Fruit fly (Drosophila melanogaster) whole organism, embryonic: ENCODE data around the gene Dpm1.

Experiments used
- Asciz ChIP-seq: fragments of 200-800 bp; sonication (Bioruptor generic); optimal IDR thresholded peaks from 2 replicates; lab custom pipeline; 2017; ENCODE audit warnings: missing biosample characterization, mild to moderate bottlenecking, missing genetic modification characterization, missing genetic modification reagents
- Bgb ChIP-seq: fragments of 200-800 bp; sonication (Bioruptor generic); IDR thresholded peaks from 2 replicates; pipeline ENCODE4 v1.3.6; 2022; ENCODE audit warnings: missing biosample characterization, missing genetic modification characterization; ENCODE audit not compliant: partially characterized antibody
- CG10267 ChIP-seq: fragments of 200-800 bp; sonication (Bioruptor generic); optimal IDR thresholded peaks from 2 replicates; lab custom pipeline; 2018; ENCODE audit warnings: missing biosample characterization, mild to moderate bottlenecking, missing genetic modification characterization, moderate library complexity
- CG12104 ChIP-seq: fragments of 200-800 bp; sonication (Bioruptor generic); optimal IDR thresholded peaks from 3 replicates; lab custom pipeline; 2016; ENCODE audit warnings: missing biosample characterization, missing genetic modification characterization
- CG13287 ChIP-seq: fragments of 200-800 bp; sonication (Bioruptor generic); IDR thresholded peaks from 2 replicates; pipeline ENCODE4 v1.3.6; 2022; ENCODE audit warnings: missing biosample characterization, missing genetic modification characterization; ENCODE audit not compliant: partially characterized antibody
- CG14014 ChIP-seq: fragments of 200-800 bp; sonication (Bioruptor generic); IDR thresholded peaks from 2 replicates; pipeline ENCODE4 v1.3.6; 2022; ENCODE audit warnings: missing biosample characterization, missing genetic modification characterization
- CG15514 ChIP-seq: fragments of 200-800 bp; sonication (Bioruptor generic); optimal IDR thresholded peaks from 3 replicates; lab custom pipeline; 2017; ENCODE audit warnings: missing biosample characterization, missing genetic modification characterization, mild to moderate bottlenecking, moderate library complexity, missing genetic modification reagents
- CG1603 ChIP-seq: fragments of 200-800 bp; sonication (Bioruptor generic); optimal IDR thresholded peaks from 2 replicates; lab custom pipeline; 2019; ENCODE audit warnings: missing biosample characterization, mild to moderate bottlenecking, missing genetic modification characterization, moderate library complexity
- CG16815 ChIP-seq: fragments of 200-800 bp; sonication (Bioruptor generic); optimal IDR thresholded peaks from 3 replicates; lab custom pipeline; 2017; ENCODE audit warnings: missing biosample characterization, mild to moderate bottlenecking, missing genetic modification characterization
- CG17829 ChIP-seq: fragments of 200-800 bp; optimal IDR thresholded peaks from 2 replicates; lab custom pipeline; 2019; ENCODE audit warnings: missing biosample characterization, mild to moderate bottlenecking, missing genetic modification characterization, moderate library complexity
- CG18011 ChIP-seq: fragments of 200-800 bp; sonication (Bioruptor generic); optimal IDR thresholded peaks from 2 replicates; lab custom pipeline; 2017; ENCODE audit warnings: missing biosample characterization, missing genetic modification characterization, mild to moderate bottlenecking, moderate library complexity, missing genotype
- CG30403 ChIP-seq: fragments of 200-800 bp; sonication (Bioruptor generic); optimal IDR thresholded peaks from 3 replicates; lab custom pipeline; 2016; ENCODE audit warnings: missing biosample characterization, missing genetic modification characterization
- CG3163 ChIP-seq: fragments of 200-800 bp; sonication (Bioruptor generic); optimal IDR thresholded peaks from 3 replicates; lab custom pipeline; 2016; ENCODE audit warnings: missing biosample characterization, missing genetic modification characterization
- CG4617 ChIP-seq: fragments of 200-800 bp; sonication (Bioruptor generic); optimal IDR thresholded peaks from 3 replicates; lab custom pipeline; 2016; ENCODE audit warnings: missing biosample characterization, missing genetic modification characterization, borderline replicate concordance
- CG7745 ChIP-seq: fragments of 200-800 bp; sonication (Bioruptor generic); optimal IDR thresholded peaks from 2 replicates; lab custom pipeline; 2018; ENCODE audit warnings: missing biosample characterization, mild to moderate bottlenecking, missing genetic modification characterization, moderate library complexity
- CG7928 ChIP-seq: fragments of 200-800 bp; sonication (Bioruptor generic); optimal IDR thresholded peaks from 2 replicates; lab custom pipeline; 2017; ENCODE audit warnings: missing biosample characterization, mild to moderate bottlenecking, missing genetic modification characterization
- CG7963 ChIP-seq: fragments of 200-800 bp; sonication (Bioruptor generic); IDR thresholded peaks from 3 replicates; pipeline ENCODE4 v1.3.6; 2022; ENCODE audit warnings: missing biosample characterization, missing genetic modification characterization; ENCODE audit not compliant: partially characterized antibody
- CG8290 ChIP-seq, 3 experiments: fragments of 200-800 bp; sonication (Bioruptor generic); optimal IDR thresholded peaks; 2 replicates each; lab custom pipeline; 2016 to 2019; ENCODE audit warnings: missing biosample characterization in 3 of 3, missing genetic modification characterization in 3 of 3, mild to moderate bottlenecking in 2 of 3, moderate library complexity in 1 of 3
- Dad ChIP-seq: fragments of 200-800 bp; sonication (Bioruptor generic); optimal IDR thresholded peaks from 3 replicates; lab custom pipeline; 2016; ENCODE audit warnings: missing biosample characterization, missing genetic modification characterization
- Dll ChIP-seq: fragments of 200-800 bp; sonication (Bioruptor generic); IDR thresholded peaks from 4 replicates; pipeline ENCODE4 v1.3.6; 2022; ENCODE audit warnings: missing biosample characterization, missing genetic modification characterization; ENCODE audit not compliant: partially characterized antibody
- MTF-1 ChIP-seq: fragments of 200-800 bp; sonication (Bioruptor generic); optimal IDR thresholded peaks from 2 replicates; lab custom pipeline; 2018; ENCODE audit warnings: missing biosample characterization, mild to moderate bottlenecking, missing genetic modification characterization, borderline replicate concordance
- Myb ChIP-seq: fragments of 200-800 bp; sonication (Bioruptor generic); optimal IDR thresholded peaks from 2 replicates; lab custom pipeline; 2016; ENCODE audit warnings: missing biosample characterization, missing genetic modification characterization
- Xbp1 ChIP-seq: fragments of 200-800 bp; sonication (Bioruptor generic); optimal IDR thresholded peaks from 3 replicates; lab custom pipeline; 2016; ENCODE audit warnings: missing biosample characterization, mild to moderate bottlenecking, missing genetic modification characterization
- YL-1 ChIP-seq: fragments of 200-800 bp; sonication (Bioruptor generic); optimal IDR thresholded peaks from 3 replicates; lab custom pipeline; 2017; ENCODE audit warnings: missing biosample characterization, mild to moderate bottlenecking, missing genetic modification characterization
- ap ChIP-seq: fragments of 200-800 bp; sonication (Bioruptor generic); IDR thresholded peaks from 2 replicates; pipeline ENCODE4 v1.3.6; 2022; ENCODE audit warnings: missing biosample characterization, missing genetic modification characterization
- cwo ChIP-seq: fragments of 200-800 bp; sonication (Bioruptor generic); optimal IDR thresholded peaks from 3 replicates; lab custom pipeline; 2017; ENCODE audit warnings: missing biosample characterization, missing genetic modification characterization, mild to moderate bottlenecking, moderate library complexity, missing genetic modification reagents
- dimm ChIP-seq: fragments of 200-800 bp; sonication (Bioruptor generic); IDR thresholded peaks from 2 replicates; pipeline ENCODE4 v1.3.6; 2022; ENCODE audit warnings: missing biosample characterization, missing genetic modification characterization
- dmrt11E ChIP-seq: fragments of 200-800 bp; sonication (Bioruptor generic); optimal IDR thresholded peaks from 3 replicates; lab custom pipeline; 2018; ENCODE audit warnings: missing biosample characterization, mild to moderate bottlenecking, missing genetic modification characterization, moderate library complexity
- grau ChIP-seq: fragments of 200-800 bp; optimal IDR thresholded peaks from 3 replicates; lab custom pipeline; 2019; ENCODE audit warnings: missing biosample characterization, mild to moderate bottlenecking, missing genetic modification characterization, moderate library complexity
- insv ChIP-seq, 2 experiments: fragments of 200-800 bp; sonication (Bioruptor generic); optimal IDR thresholded peaks; 3 replicates each; lab custom pipeline; 2016 to 2018; ENCODE audit warnings: missing biosample characterization in 2 of 2, missing genetic modification characterization in 2 of 2
- ken ChIP-seq: fragments of 200-800 bp; sonication (Bioruptor generic); IDR thresholded peaks from 3 replicates; pipeline ENCODE4 v1.3.6; 2022; ENCODE audit warnings: missing biosample characterization, missing genetic modification characterization
- maf-S ChIP-seq: fragments of 200-800 bp; sonication (Bioruptor generic); optimal IDR thresholded peaks from 2 replicates; lab custom pipeline; 2016; ENCODE audit warnings: missing biosample characterization, missing genetic modification characterization
- onecut ChIP-seq: fragments of 200-800 bp; sonication (Bioruptor generic); IDR thresholded peaks from 2 replicates; pipeline ENCODE4 v1.3.6; 2022; ENCODE audit warnings: missing biosample characterization, missing genetic modification characterization
- org-1 ChIP-seq: fragments of 200-800 bp; sonication (Bioruptor generic); optimal IDR thresholded peaks from 2 replicates; lab custom pipeline; 2017; ENCODE audit warnings: missing biosample characterization, missing genetic modification characterization
- pb ChIP-seq: fragments of 200-800 bp; sonication (Bioruptor generic); optimal IDR thresholded peaks from 3 replicates; lab custom pipeline; 2016; ENCODE audit warnings: missing biosample characterization, missing genetic modification characterization
- pfk ChIP-seq: fragments of 200-800 bp; sonication (Bioruptor generic); optimal IDR thresholded peaks from 2 replicates; lab custom pipeline; 2018; ENCODE audit warnings: missing biosample characterization, mild to moderate bottlenecking, missing genetic modification characterization, moderate library complexity
- pzg ChIP-seq: fragments of 200-800 bp; sonication (Bioruptor generic); optimal IDR thresholded peaks from 3 replicates; lab custom pipeline; 2018; ENCODE audit warnings: missing biosample characterization, mild to moderate bottlenecking, missing genetic modification characterization, moderate library complexity
- salm ChIP-seq: fragments of 200-800 bp; sonication (Bioruptor generic); optimal IDR thresholded peaks from 2 replicates; lab custom pipeline; 2018; ENCODE audit warnings: missing biosample characterization, mild to moderate bottlenecking, missing genetic modification characterization
- sd ChIP-seq: fragments of 200-800 bp; sonication (Bioruptor generic); optimal IDR thresholded peaks from 3 replicates; lab custom pipeline; 2018; ENCODE audit warnings: missing biosample characterization, mild to moderate bottlenecking, missing genetic modification characterization, moderate library complexity
- shn ChIP-seq: fragments of 200-800 bp; sonication (Bioruptor generic); optimal IDR thresholded peaks from 3 replicates; lab custom pipeline; 2016; ENCODE audit warnings: missing biosample characterization, missing genetic modification characterization
- slbo ChIP-seq: fragments of 200-800 bp; sonication (Bioruptor generic); IDR thresholded peaks from 2 replicates; pipeline ENCODE4 v1.3.6; 2022; ENCODE audit warnings: missing biosample characterization, missing genetic modification characterization
- so ChIP-seq: fragments of 200-800 bp; sonication (Bioruptor generic); IDR thresholded peaks from 3 replicates; pipeline ENCODE4 v1.3.6; 2022; ENCODE audit warnings: missing biosample characterization, missing genetic modification characterization
- sug ChIP-seq: fragments of 200-800 bp; optimal IDR thresholded peaks from 2 replicates; lab custom pipeline; 2019; ENCODE audit warnings: missing biosample characterization, mild to moderate bottlenecking, missing genetic modification characterization, moderate library complexity
- tll ChIP-seq, 2 experiments: fragments of 200-800 bp in 1 of 2; fragments of >200 bp in 1 of 2; sonication (Bioruptor generic) in 1 of 2; optimal IDR thresholded peaks; 2 replicates each; lab custom pipeline; 2017 to 2019; ENCODE audit warnings: missing biosample characterization in 2 of 2, missing genetic modification characterization in 2 of 2, mild to moderate bottlenecking in 1 of 2, moderate library complexity in 1 of 2
- tx ChIP-seq: fragments of 200-800 bp; sonication (Bioruptor generic); optimal IDR thresholded peaks from 2 replicates; lab custom pipeline; 2016; ENCODE audit warnings: missing biosample characterization, missing genetic modification characterization
- unc-4 ChIP-seq: fragments of 200-800 bp; sonication (Bioruptor generic); IDR thresholded peaks from 2 replicates; pipeline ENCODE4 v1.3.6; 2022; ENCODE audit warnings: missing biosample characterization, missing genetic modification characterization; ENCODE audit not compliant: partially characterized antibody

The Dpm1 gene

DNA sequence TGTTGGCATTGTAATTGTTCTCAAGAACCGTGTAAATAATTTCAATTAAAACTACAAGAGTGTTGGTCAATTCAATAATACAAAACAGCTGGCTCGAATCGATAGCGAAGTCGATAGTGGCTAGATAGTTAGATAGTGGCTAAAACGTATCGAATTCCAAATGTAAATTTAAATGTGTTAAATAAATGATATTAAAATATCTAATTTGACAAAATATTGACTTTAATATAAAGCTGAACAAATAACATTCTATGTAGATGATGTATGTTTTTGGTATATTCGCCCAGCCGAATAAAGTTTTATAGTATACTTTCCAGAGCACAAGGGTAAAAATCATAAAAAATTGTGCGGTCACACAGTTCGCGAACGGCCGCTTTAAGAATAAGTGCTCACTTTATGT, at the start of gene Dpm1, which contains the start of gene CG10137 (continued):
- peak; percentile 56 for TF ChIP-seq CG4617 (GFP tag; lab: Kevin White, UChicago)
- TF ChIP-seq ap = no peak
- TF ChIP-seq CG15514 (GFP tag; lab: Kevin White, UChicago) = peak; percentile 46
- no peak for TF ChIP-seq CG7745 (tag; lab: Kevin White, UChicago)
- peak; percentile 82 for TF ChIP-seq CG13287 (GFP tag; lab: Robert Waterston, UW)
- TF ChIP-seq CG7963 (GFP tag; lab: Robert Waterston, UW) = no peak
- TF ChIP-seq CG8290 (GFP tag; optimal IDR thresholded peaks at IDR 0.05; lab: Kevin White, UChicago) = no peak
- TF ChIP-seq CG8290 (tag; optimal IDR thresholded peaks at IDR 0.05; lab: Kevin White, UChicago) = peak in 1 of 2 experiments; percentile 4
- peak; percentile 73 for TF ChIP-seq Bgb (GFP tag; lab: Robert Waterston, UW)
- TF ChIP-seq sd (tag; lab: Kevin White, UChicago) = peak; percentile 11
- peak; percentile 65 for TF ChIP-seq Myb (GFP tag; lab: Kevin White, UChicago)
- TF ChIP-seq tx (GFP tag; lab: Kevin White, UChicago) = no peak
- TF ChIP-seq CG17829 (tag; lab: Kevin White, UChicago) = peak; percentile 12
- TF ChIP-seq pzg = peak; percentile 63
- peak; percentile 96 for TF ChIP-seq CG10267
- TF ChIP-seq Dll (GFP tag; lab: Robert Waterston, UW) = peak; percentile 85
- no peak for TF ChIP-seq org-1 (GFP tag; lab: Kevin White, UChicago)
- no peak for TF ChIP-seq Asciz (GFP tag; lab: Kevin White, UChicago)

DNA sequence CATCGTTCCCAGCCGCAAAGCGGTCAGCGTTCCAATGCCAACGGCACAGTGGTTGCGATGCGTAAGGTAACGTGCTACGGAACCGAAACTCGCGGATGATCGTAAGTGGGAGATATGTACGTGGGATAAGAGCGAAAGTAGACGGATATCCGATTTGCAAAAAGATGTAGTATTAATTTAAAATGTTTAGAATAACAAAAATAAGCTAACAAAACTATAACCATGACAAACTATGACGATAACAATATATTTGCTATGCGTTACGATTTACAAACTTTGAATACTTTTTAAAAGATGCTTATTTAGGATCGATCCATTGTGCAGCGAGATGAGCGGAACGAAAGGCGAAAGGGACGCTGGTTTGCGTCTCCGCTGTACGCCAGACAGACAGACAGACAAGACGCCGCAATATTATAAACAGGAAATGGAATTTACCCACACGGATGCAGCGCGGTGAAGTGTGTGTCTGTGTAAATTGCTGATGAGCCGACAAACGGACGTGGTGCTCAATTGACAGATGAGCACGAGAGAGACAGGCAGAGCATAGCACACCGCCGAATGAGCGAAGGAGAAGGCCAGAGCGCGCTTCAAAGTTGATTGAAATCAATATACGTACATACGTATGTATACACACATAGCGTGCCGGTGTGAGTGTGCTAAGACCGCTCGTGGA, 49.6 kb upstream of the Dpm1 start:
- TF ChIP-seq dimm = peak; percentile 76
- peak; percentile 74 for TF ChIP-seq CG7928 (GFP tag; lab: Kevin White, UChicago)
- TF ChIP-seq cwo (GFP tag; lab: Kevin White, UChicago) = peak; percentile 93
- no peak for TF ChIP-seq unc-4 (GFP tag; lab: Robert Waterston, UW)
- TF ChIP-seq shn (GFP tag; lab: Kevin White, UChicago) = peak; percentile 97
- TF ChIP-seq salm (tag; lab: Kevin White, UChicago) = peak; percentile 79
- peak; percentile 95 for TF ChIP-seq dmrt11E (tag; lab: Kevin White, UChicago)
- peak; percentile 96 for TF ChIP-seq slbo (GFP tag; lab: Robert Waterston, UW)
- TF ChIP-seq CG12104 (GFP tag; lab: Kevin White, UChicago) = peak; percentile 96
- peak; percentile 100 for TF ChIP-seq sd (tag; lab: Kevin White, UChicago)
- TF ChIP-seq onecut = peak; percentile 73
- TF ChIP-seq Myb (GFP tag; lab: Kevin White, UChicago) = peak; percentile 87
- TF ChIP-seq pfk (GFP tag; lab: Kevin White, UChicago) = peak; percentile 100
- TF ChIP-seq grau (tag; lab: Kevin White, UChicago) = peak; percentile 96
- peak; percentile 70 for TF ChIP-seq CG3163
- TF ChIP-seq pb (GFP tag; lab: Kevin White, UChicago) = peak; percentile 96
- peak; percentile 91; the same call in 2 of the 3 replicates for TF ChIP-seq so (GFP tag; lab: Robert Waterston, UW)
- peak in 1 of 2 experiments; percentile 28 for TF ChIP-seq tll (GFP tag; optimal IDR thresholded peaks at IDR 0.05; lab: Kevin White, UChicago)
- TF ChIP-seq CG18011 (GFP tag; lab: Kevin White, UChicago) = peak; percentile 88
- TF ChIP-seq YL-1 (GFP tag; lab: Kevin White, UChicago) = peak; percentile 24
- peak; percentile 89 for TF ChIP-seq sug (tag; lab: Kevin White, UChicago)
- TF ChIP-seq Dad (GFP tag; lab: Kevin White, UChicago) = peak; percentile 96
- TF ChIP-seq ken = peak; percentile 89
- TF ChIP-seq Xbp1 (GFP tag; lab: Kevin White, UChicago) = peak; percentile 97
- TF ChIP-seq CG1603 = peak; percentile 94
- peak; percentile 35 for TF ChIP-seq MTF-1 (GFP tag; lab: Kevin White, UChicago)
- peak; percentile 97 for TF ChIP-seq maf-S (GFP tag; lab: Kevin White, UChicago)
- TF ChIP-seq insv (GFP tag; optimal IDR thresholded peaks at IDR 0.05; lab: Kevin White, UChicago) = peak; percentile 67 to 85
- TF ChIP-seq CG16815 (GFP tag; lab: Kevin White, UChicago) = peak; percentile 97
- TF ChIP-seq CG14014 = peak; percentile 94
- peak; percentile 99 for TF ChIP-seq CG30403
